Worm (Caenorhabditis elegans) whole organism, early embryonic: ENCODE results near the gene F55C12.6.

Source experiments
- ama-1 ChIP-seq: fragments of 150-350 bp; optimal IDR thresholded peaks from 2 replicates; lab custom pipeline; 2014
- tra-4 ChIP-seq: sonication (generic microtip); optimal IDR thresholded peaks from 2 replicates; lab custom pipeline; 2017; ENCODE audit warnings: missing genetic modification characterization, missing compliant biosample characterization

DNA sequence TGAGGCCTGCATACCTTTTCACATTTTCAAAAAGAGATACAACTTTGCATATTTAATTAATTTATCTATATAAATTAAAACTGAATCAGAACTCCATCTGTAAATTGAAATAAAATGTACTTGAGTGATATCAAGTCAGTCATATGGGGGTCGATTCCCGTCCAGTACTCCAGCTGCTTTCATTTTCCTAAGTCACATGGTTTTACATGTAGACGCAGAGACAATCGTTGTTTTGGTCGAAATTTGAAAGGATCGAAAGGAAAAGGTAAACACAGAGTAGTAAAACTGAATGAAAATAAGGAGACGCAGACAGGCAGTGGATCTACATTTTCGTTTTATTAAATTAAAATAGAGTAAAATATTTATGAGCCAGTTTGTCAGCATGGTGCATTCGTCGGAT lies 1.8 kb downstream of the F55C12.6 start:
- TF ChIP-seq ama-1 (lab: Kevin White, UChicago) (no peak), tra-4 (no peak)
